Worm (Caenorhabditis elegans): ENCODE measurements around the gene F08F8.7.
A peak's percentile ranks its signal among the peaks of the same experiment; 100 is the strongest.

F08F8.7 gene

DNA sequence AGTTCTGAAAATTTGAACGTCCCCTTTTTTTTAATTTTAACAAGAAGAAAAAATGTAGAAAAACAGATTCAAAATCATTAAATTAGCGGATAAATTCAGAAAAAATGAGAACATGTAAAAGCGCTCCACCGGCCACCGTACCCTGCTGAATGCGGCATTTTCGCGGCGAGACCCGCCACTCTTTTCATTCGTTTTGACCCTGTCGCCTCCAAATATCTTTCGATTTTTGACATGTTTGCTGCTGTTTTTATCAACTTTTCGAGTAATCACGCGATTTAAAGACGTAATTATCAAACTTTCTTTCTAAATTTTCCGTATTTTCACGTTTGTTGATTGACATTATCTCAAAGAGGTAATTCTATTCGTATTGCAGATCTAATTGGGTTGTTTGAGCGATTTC is 10.7 kb downstream of the F08F8.7 start, which contains the start of gene gsp-2 (continued):
- TF ChIP-seq F37D6.2 (tag; optimal IDR thresholded peaks at IDR 0.05): no peak
- TF ChIP-seq dve-1 (tag; optimal IDR thresholded peaks at IDR 0.05; ENCODE audit: insufficient read depth): peak; percentile 85
- no peak for TF ChIP-seq ceh-20 (GFP tag; IDR thresholded peaks at IDR 0.05)
- TF ChIP-seq nhr-11 (tag; optimal IDR thresholded peaks at IDR 0.05): peak; percentile 74
- peak; percentile 86 for TF ChIP-seq lin-38 (GFP tag; IDR thresholded peaks at IDR 0.05)
- peak; percentile 40; the same call in 1 of the 2 replicates for TF ChIP-seq set-16 (GFP tag; IDR thresholded peaks at IDR 0.05)
- TF ChIP-seq arid-1 (GFP tag; conservative IDR thresholded peaks at IDR 0.05): peak; percentile 79
- TF ChIP-seq unc-62 (GFP tag; optimal IDR thresholded peaks at IDR 0.05 in 1 of 2): peak in 1 of 2 experiments; percentile 96
- TF ChIP-seq unc-62 (tag; optimal IDR thresholded peaks at IDR 0.05): no peak
- peak; percentile 68 for TF ChIP-seq mdt-29 (GFP tag; IDR thresholded peaks at IDR 0.05)
- peak in 1 of 2 experiments; percentile 88 for TF ChIP-seq ZK546.5 (tag; optimal IDR thresholded peaks at IDR 0.05)
- TF ChIP-seq F10B5.3 (tag; optimal IDR thresholded peaks at IDR 0.05): no peak
- TF ChIP-seq ztf-11 (tag; optimal IDR thresholded peaks at IDR 0.05): no peak
- TF ChIP-seq dpl-1 (GFP tag; optimal IDR thresholded peaks at IDR 0.05): peak; percentile 64
- TF ChIP-seq ceh-82 (tag; optimal IDR thresholded peaks at IDR 0.05): no peak
- no peak for TF ChIP-seq madf-5 (GFP tag; IDR thresholded peaks at IDR 0.05)
- no peak for TF ChIP-seq Y105C5A.15 (GFP tag; IDR thresholded peaks at IDR 0.05)
- TF ChIP-seq hif-1 (tag; optimal IDR thresholded peaks at IDR 0.05): peak in 1 of 2 experiments; percentile 77
- TF ChIP-seq T26A8.4 (GFP tag; IDR thresholded peaks at IDR 0.05): peak; percentile 30; the same call in 1 of the 2 replicates
- TF ChIP-seq attf-4 (tag; optimal IDR thresholded peaks at IDR 0.05): no peak
- TF ChIP-seq jun-1 (tag; optimal IDR thresholded peaks at IDR 0.05): no peak
- TF ChIP-seq dmd-6 (GFP tag; IDR thresholded peaks at IDR 0.05): peak; percentile 83
- peak; percentile 19; the same call in 1 of the 2 replicates for TF ChIP-seq egl-43 (GFP tag; IDR thresholded peaks at IDR 0.05)
- TF ChIP-seq nhr-6 (tag; optimal IDR thresholded peaks at IDR 0.05): peak; percentile 73
- TF ChIP-seq unc-130 (GFP tag; optimal IDR thresholded peaks at IDR 0.05): no peak
- TF ChIP-seq egl-27 (tag; optimal IDR thresholded peaks at IDR 0.05): no peak
- TF ChIP-seq vab-7 (GFP tag; IDR thresholded peaks at IDR 0.05): no peak
- TF ChIP-seq zfp-2 (tag; optimal IDR thresholded peaks at IDR 0.05): peak; percentile 28
- peak; percentile 73 for TF ChIP-seq zfp-3 (GFP tag; conservative IDR thresholded peaks at IDR 0.05)
- TF ChIP-seq lsy-2 (tag; optimal IDR thresholded peaks at IDR 0.05): peak; percentile 87 to 97
- peak; percentile 73 for TF ChIP-seq hlh-30 (tag; optimal IDR thresholded peaks at IDR 0.05; ENCODE audit: insufficient read depth)
- TF ChIP-seq fkh-10 (GFP tag; optimal IDR thresholded peaks at IDR 0.05): no peak
- no peak for TF ChIP-seq madf-9 (GFP tag; conservative IDR thresholded peaks at IDR 0.05)
- peak; percentile 41 for TF ChIP-seq rbr-2 (tag; optimal IDR thresholded peaks at IDR 0.05)

DNA sequence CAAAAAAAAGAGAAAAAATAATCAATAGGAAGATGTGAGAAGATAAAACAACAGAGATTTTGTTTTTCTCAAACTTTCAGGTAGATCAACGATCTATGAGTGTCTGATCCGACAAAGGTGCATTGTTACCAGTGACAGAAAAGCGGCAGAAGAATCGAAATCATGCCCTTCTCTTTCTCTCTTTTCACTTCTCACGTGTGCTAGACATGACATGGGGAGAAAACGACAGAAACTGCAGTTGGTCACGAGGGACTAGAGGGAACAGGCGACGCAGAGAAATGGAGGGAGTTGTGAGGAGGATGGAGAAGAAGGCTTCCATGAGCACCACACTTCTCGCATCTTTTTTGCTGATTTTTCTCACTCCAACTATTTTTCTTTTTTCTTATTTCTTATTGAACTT is 11.7 kb downstream of the F08F8.7 start, which contains the start of gene F56C9.10:
Gene F56C9.10, minus strand, starts transcription at position 97 of the 400 bp plus-strand sequence.
- no peak for TF ChIP-seq aly-2 (tag; optimal IDR thresholded peaks at IDR 0.05)
- peak; percentile 89 for TF ChIP-seq dmd-6 (GFP tag; IDR thresholded peaks at IDR 0.05)
- 0 out of 2 replicates have a peak, but pooled peaks have one; percentile 66 for TF ChIP-seq pha-4 (GFP tag; IDR thresholded peaks at IDR 0.05)
- peak; percentile 71 for TF ChIP-seq pha-4 (tag; optimal IDR thresholded peaks at IDR 0.05)
- no peak for TF ChIP-seq ceh-28 (tag; optimal IDR thresholded peaks at IDR 0.05)
- no peak for TF ChIP-seq nhr-41 (GFP tag; IDR thresholded peaks at IDR 0.05)
- no peak for TF ChIP-seq sdz-12 (GFP tag; optimal IDR thresholded peaks at IDR 0.05)
- no peak for TF ChIP-seq dmd-9 (GFP tag; IDR thresholded peaks at IDR 0.05)
- TF ChIP-seq ceh-32 (tag; optimal IDR thresholded peaks at IDR 0.05; ENCODE audit: poor library complexity): no peak
- peak; percentile 90 for TF ChIP-seq dve-1 (tag; optimal IDR thresholded peaks at IDR 0.05; ENCODE audit: insufficient read depth)
- no peak for TF ChIP-seq nhr-42 (GFP tag; IDR thresholded peaks at IDR 0.05)
- TF ChIP-seq mes-2 (tag; optimal IDR thresholded peaks at IDR 0.05; ENCODE audit: poor library complexity, severe bottlenecking): peak; percentile 77
- TF ChIP-seq tra-1 (GFP tag; IDR thresholded peaks at IDR 0.05): peak; percentile 76
- TF ChIP-seq hmg-1.1 (GFP tag; IDR thresholded peaks at IDR 0.05): peak; percentile 84
- peak; percentile 73 for TF ChIP-seq T26A8.4 (GFP tag; IDR thresholded peaks at IDR 0.05)
- no peak for TF ChIP-seq ces-1 (GFP tag; optimal IDR thresholded peaks at IDR 0.05)
- TF ChIP-seq lin-38 (GFP tag; IDR thresholded peaks at IDR 0.05): peak; percentile 58
- TF ChIP-seq mxl-2 (GFP tag; conservative IDR thresholded peaks at IDR 0.05): 0 out of 2 replicates have a peak, but pooled peaks have one; percentile 18
- peak; percentile 82 for TF ChIP-seq ceh-20 (GFP tag; IDR thresholded peaks at IDR 0.05)
- TF ChIP-seq mdl-1 (tag; optimal IDR thresholded peaks at IDR 0.05): peak; percentile 91 to 99
- TF ChIP-seq vab-7 (GFP tag; IDR thresholded peaks at IDR 0.05): no peak
- peak; percentile 40 for TF ChIP-seq ama-1 (optimal IDR thresholded peaks at IDR 0.05)
- TF ChIP-seq set-16 (GFP tag; IDR thresholded peaks at IDR 0.05): peak; percentile 65
- no peak for TF ChIP-seq ztf-7 (tag; optimal IDR thresholded peaks at IDR 0.05)
